Fruit fly (Drosophila melanogaster) whole organism, embryonic: Measurements from ENCODE around the gene CG6790.

Experiments used
- Abd-B ChIP-seq: fragments of 200-800 bp; sonication (Bioruptor generic); optimal IDR thresholded peaks from 2 replicates; lab custom pipeline; 2018; ENCODE audit warnings: missing biosample characterization, mild to moderate bottlenecking, missing genetic modification characterization, moderate library complexity
- CG10267 ChIP-seq: fragments of 200-800 bp; sonication (Bioruptor generic); optimal IDR thresholded peaks from 2 replicates; lab custom pipeline; 2018; ENCODE audit warnings: missing biosample characterization, mild to moderate bottlenecking, missing genetic modification characterization, moderate library complexity
- CG11695 ChIP-seq: fragments of 200-800 bp; sonication (Bioruptor generic); IDR thresholded peaks from 3 replicates; pipeline ENCODE4 v1.3.6; 2022; ENCODE audit warnings: missing biosample characterization, missing genetic modification characterization
- CG12942 ChIP-seq: fragments of 200-800 bp; sonication (Bioruptor generic); optimal IDR thresholded peaks from 3 replicates; lab custom pipeline; 2016; ENCODE audit warnings: missing biosample characterization, missing genetic modification characterization
- CG13123 ChIP-seq: fragments of 200-800 bp; sonication (Bioruptor generic); optimal IDR thresholded peaks from 2 replicates; lab custom pipeline; 2016; ENCODE audit warnings: missing biosample characterization, missing genetic modification characterization
- CG14965 ChIP-seq: fragments of 200-800 bp; sonication (Bioruptor generic); optimal IDR thresholded peaks from 2 replicates; lab custom pipeline; 2016; ENCODE audit warnings: missing biosample characterization, missing genetic modification characterization, borderline replicate concordance
- CG1529 ChIP-seq: fragments of 200-800 bp; sonication (Bioruptor generic); optimal IDR thresholded peaks from 3 replicates; lab custom pipeline; 2018; ENCODE audit warnings: missing biosample characterization, missing genetic modification characterization
- CG1647 ChIP-seq: fragments of 200-800 bp; sonication (Bioruptor generic); optimal IDR thresholded peaks from 3 replicates; lab custom pipeline; 2016; ENCODE audit warnings: missing biosample characterization, missing genetic modification characterization
- CG17186 ChIP-seq: fragments of 200-800 bp; sonication (Bioruptor generic); optimal IDR thresholded peaks from 3 replicates; lab custom pipeline; 2017; ENCODE audit warnings: missing biosample characterization, missing genetic modification reagents, missing genetic modification characterization
- CG17328 ChIP-seq: fragments of 200-800 bp; sonication (Bioruptor generic); IDR thresholded peaks from 2 replicates; pipeline ENCODE4 v1.3.6; 2022; ENCODE audit warnings: missing biosample characterization, missing genetic modification characterization
- CG31365 ChIP-seq: fragments of 200-800 bp; sonication (Bioruptor generic); optimal IDR thresholded peaks from 2 replicates; lab custom pipeline; 2018; ENCODE audit warnings: missing biosample characterization, mild to moderate bottlenecking, missing genetic modification characterization
- CG4404 ChIP-seq: fragments of 200-800 bp; sonication (Bioruptor generic); IDR thresholded peaks from 2 replicates; pipeline ENCODE4 v1.3.6; 2022; ENCODE audit warnings: missing biosample characterization, missing genetic modification characterization
- CG4730 ChIP-seq: fragments of 200-800 bp; sonication (Bioruptor generic); IDR thresholded peaks from 2 replicates; pipeline ENCODE4 v1.3.6; 2022; ENCODE audit warnings: missing biosample characterization, missing genetic modification characterization
- CG4854 ChIP-seq: fragments of 200-800 bp; sonication (Bioruptor generic); optimal IDR thresholded peaks from 2 replicates; lab custom pipeline; 2016; ENCODE audit warnings: missing biosample characterization, missing genetic modification characterization, inconsistent platforms
- CG6254 ChIP-seq: fragments of 200-800 bp; sonication (Bioruptor generic); optimal IDR thresholded peaks from 3 replicates; lab custom pipeline; 2017; ENCODE audit warnings: mild to moderate bottlenecking, missing biosample characterization, missing genetic modification reagents, missing genetic modification characterization
- CG6272 ChIP-seq: fragments of 200-800 bp; sonication (Bioruptor generic); IDR thresholded peaks from 2 replicates; pipeline ENCODE4 v1.3.6; 2022; ENCODE audit warnings: missing biosample characterization, missing genetic modification characterization
- CG6854 ChIP-seq: fragments of 200-800 bp; sonication (Bioruptor generic); optimal IDR thresholded peaks from 3 replicates; lab custom pipeline; 2017; ENCODE audit warnings: missing biosample characterization, mild to moderate bottlenecking, missing genetic modification characterization
- CG7987 ChIP-seq: fragments of 200-800 bp; sonication (Bioruptor generic); optimal IDR thresholded peaks from 2 replicates; lab custom pipeline; 2018; ENCODE audit warnings: missing biosample characterization, mild to moderate bottlenecking, missing genetic modification characterization, moderate library complexity
- CHES-1-like ChIP-seq: fragments of 200-800 bp; sonication (Bioruptor generic); optimal IDR thresholded peaks from 2 replicates; lab custom pipeline; 2016; ENCODE audit warnings: missing biosample characterization, missing genetic modification characterization
- Hr51 ChIP-seq, 2 experiments: fragments of 200-800 bp; sonication (Bioruptor generic); optimal IDR thresholded peaks; 2 replicates in 1 of 2; 3 replicates in 1 of 2; lab custom pipeline; 2016 to 2018; ENCODE audit warnings: missing biosample characterization in 2 of 2, missing genetic modification characterization in 2 of 2, mild to moderate bottlenecking in 1 of 2, moderate library complexity in 1 of 2
- Hr78 ChIP-seq, 2 experiments: fragments of 200-800 bp in 1 of 2; fragments of >200 bp in 1 of 2; sonication (Bioruptor generic) in 1 of 2; optimal IDR thresholded peaks; 2 replicates each; lab custom pipeline; 2017 to 2019; ENCODE audit warnings: missing biosample characterization in 2 of 2, missing genetic modification characterization in 2 of 2, mild to moderate bottlenecking in 1 of 2, moderate library complexity in 1 of 2
- Jarid2 ChIP-seq: fragments of 200-800 bp; sonication (Bioruptor generic); optimal IDR thresholded peaks from 3 replicates; lab custom pipeline; 2017; ENCODE audit warnings: mild to moderate bottlenecking, missing biosample characterization, missing genetic modification reagents, missing genetic modification characterization
- NFAT ChIP-seq: fragments of 200-800 bp; sonication (Bioruptor generic); IDR thresholded peaks from 2 replicates; pipeline ENCODE4 v1.3.6; 2022; ENCODE audit warnings: missing biosample characterization, missing genetic modification characterization
- Oaz ChIP-seq: fragments of 200-800 bp; sonication (Bioruptor generic); IDR thresholded peaks from 2 replicates; pipeline ENCODE4 v1.3.6; 2022; ENCODE audit warnings: missing biosample characterization, missing genetic modification characterization
- Scr ChIP-seq: fragments of 200-800 bp; sonication (Bioruptor generic); IDR thresholded peaks from 2 replicates; pipeline ENCODE4 v1.3.6; 2022; ENCODE audit warnings: missing biosample characterization, missing genetic modification characterization; ENCODE audit not compliant: partially characterized antibody
- Sin3A ChIP-seq: fragments of >200 bp; optimal IDR thresholded peaks from 2 replicates; lab custom pipeline; 2018
- Taf1 ChIP-seq: fragments of 200-800 bp; sonication (Bioruptor generic); IDR thresholded peaks from 2 replicates; pipeline ENCODE4 v1.3.6; 2022; ENCODE audit warnings: missing biosample characterization, missing genetic modification characterization
- Usf ChIP-seq: fragments of 200-800 bp; sonication (Bioruptor generic); optimal IDR thresholded peaks from 2 replicates; lab custom pipeline; 2017; ENCODE audit warnings: missing genotype, missing biosample characterization, missing genetic modification characterization
- al ChIP-seq: fragments of 200-800 bp; sonication (Bioruptor generic); IDR thresholded peaks from 2 replicates; pipeline ENCODE4 v1.3.6; 2022; ENCODE audit warnings: missing biosample characterization, missing genetic modification characterization
- bcd ChIP-seq: fragments of 200-800 bp; sonication (Bioruptor generic); optimal IDR thresholded peaks from 2 replicates; lab custom pipeline; 2017; ENCODE audit warnings: missing biosample characterization, mild to moderate bottlenecking, missing genetic modification characterization
- chif ChIP-seq, 2 experiments: fragments of 200-800 bp; sonication (Bioruptor generic); optimal IDR thresholded peaks; 3 replicates each; lab custom pipeline; 2016; ENCODE audit warnings: missing biosample characterization in 2 of 2, missing genetic modification characterization in 2 of 2
- chinmo ChIP-seq: fragments of 200-800 bp; sonication (Bioruptor generic); IDR thresholded peaks from 4 replicates; pipeline ENCODE4 v1.3.6; 2022; ENCODE audit warnings: missing biosample characterization, missing genetic modification characterization; ENCODE audit not compliant: partially characterized antibody
- crol ChIP-seq: fragments of 200-800 bp; sonication (Bioruptor generic); IDR thresholded peaks from 2 replicates; pipeline ENCODE4 v1.3.6; 2022; ENCODE audit warnings: missing biosample characterization, missing genetic modification characterization
- gcm ChIP-seq: fragments of 200-800 bp; sonication (Bioruptor generic); optimal IDR thresholded peaks from 2 replicates; lab custom pipeline; 2019; ENCODE audit warnings: missing biosample characterization, mild to moderate bottlenecking, missing genetic modification characterization, moderate library complexity
- gcm2 ChIP-seq: fragments of 200-800 bp; sonication (Bioruptor generic); optimal IDR thresholded peaks from 2 replicates; lab custom pipeline; 2016; ENCODE audit warnings: missing biosample characterization, missing genetic modification characterization
- gfzf ChIP-seq: fragments of 200-800 bp; sonication (Bioruptor generic); optimal IDR thresholded peaks from 2 replicates; lab custom pipeline; 2016; ENCODE audit warnings: missing biosample characterization, mild to moderate bottlenecking, missing genetic modification characterization, moderate library complexity
- grau ChIP-seq: fragments of 200-800 bp; optimal IDR thresholded peaks from 3 replicates; lab custom pipeline; 2019; ENCODE audit warnings: missing biosample characterization, mild to moderate bottlenecking, missing genetic modification characterization, moderate library complexity
- insv ChIP-seq, 2 experiments: fragments of 200-800 bp; sonication (Bioruptor generic); optimal IDR thresholded peaks; 3 replicates each; lab custom pipeline; 2016 to 2018; ENCODE audit warnings: missing biosample characterization in 2 of 2, missing genetic modification characterization in 2 of 2
- inv ChIP-seq: fragments of 200-800 bp; sonication (Bioruptor generic); IDR thresholded peaks from 2 replicates; pipeline ENCODE4 v1.3.6; 2022; ENCODE audit warnings: missing biosample characterization, missing genetic modification characterization; ENCODE audit not compliant: partially characterized antibody
- nau ChIP-seq: fragments of 200-800 bp; sonication (Bioruptor generic); optimal IDR thresholded peaks from 3 replicates; lab custom pipeline; 2017; ENCODE audit warnings: missing biosample characterization, mild to moderate bottlenecking, missing genetic modification characterization, missing genetic modification reagents
- pho ChIP-seq: fragments of 200-800 bp; sonication (Bioruptor generic); optimal IDR thresholded peaks from 2 replicates; lab custom pipeline; 2016; ENCODE audit warnings: missing biosample characterization, missing genetic modification characterization
- pnt ChIP-seq: fragments of 200-800 bp; sonication (Bioruptor generic); optimal IDR thresholded peaks from 3 replicates; lab custom pipeline; 2016; ENCODE audit warnings: missing biosample characterization, missing genetic modification characterization
- psq ChIP-seq: fragments of 200-800 bp; sonication (Bioruptor generic); optimal IDR thresholded peaks from 2 replicates; lab custom pipeline; 2017; ENCODE audit warnings: missing biosample characterization, missing genetic modification characterization
- sens-2 ChIP-seq: fragments of 200-800 bp; sonication (Bioruptor generic); IDR thresholded peaks from 2 replicates; pipeline ENCODE4 v1.3.6; 2022; ENCODE audit warnings: missing biosample characterization, missing genetic modification characterization
- shn ChIP-seq: fragments of 200-800 bp; sonication (Bioruptor generic); optimal IDR thresholded peaks from 3 replicates; lab custom pipeline; 2016; ENCODE audit warnings: missing biosample characterization, missing genetic modification characterization
- tna ChIP-seq: fragments of 200-800 bp; sonication (Bioruptor generic); IDR thresholded peaks from 2 replicates; pipeline ENCODE4 v1.3.6; 2022; ENCODE audit warnings: missing biosample characterization, missing genetic modification characterization; ENCODE audit not compliant: partially characterized antibody
- unpg ChIP-seq: fragments of 200-800 bp; sonication (Bioruptor generic); optimal IDR thresholded peaks from 3 replicates; lab custom pipeline; 2018; ENCODE audit warnings: missing biosample characterization, mild to moderate bottlenecking, missing genetic modification characterization, moderate library complexity
- vvl ChIP-seq: fragments of 200-800 bp; sonication (Bioruptor generic); IDR thresholded peaks from 2 replicates; pipeline ENCODE4 v1.3.6; 2022; ENCODE audit warnings: missing biosample characterization, missing genetic modification characterization
- zfh1 ChIP-seq: fragments of 200-800 bp; sonication (Bioruptor generic); IDR thresholded peaks from 3 replicates; pipeline ENCODE4 v1.3.6; 2022; ENCODE audit warnings: missing biosample characterization, missing genetic modification characterization

CG6790 gene

DNA sequence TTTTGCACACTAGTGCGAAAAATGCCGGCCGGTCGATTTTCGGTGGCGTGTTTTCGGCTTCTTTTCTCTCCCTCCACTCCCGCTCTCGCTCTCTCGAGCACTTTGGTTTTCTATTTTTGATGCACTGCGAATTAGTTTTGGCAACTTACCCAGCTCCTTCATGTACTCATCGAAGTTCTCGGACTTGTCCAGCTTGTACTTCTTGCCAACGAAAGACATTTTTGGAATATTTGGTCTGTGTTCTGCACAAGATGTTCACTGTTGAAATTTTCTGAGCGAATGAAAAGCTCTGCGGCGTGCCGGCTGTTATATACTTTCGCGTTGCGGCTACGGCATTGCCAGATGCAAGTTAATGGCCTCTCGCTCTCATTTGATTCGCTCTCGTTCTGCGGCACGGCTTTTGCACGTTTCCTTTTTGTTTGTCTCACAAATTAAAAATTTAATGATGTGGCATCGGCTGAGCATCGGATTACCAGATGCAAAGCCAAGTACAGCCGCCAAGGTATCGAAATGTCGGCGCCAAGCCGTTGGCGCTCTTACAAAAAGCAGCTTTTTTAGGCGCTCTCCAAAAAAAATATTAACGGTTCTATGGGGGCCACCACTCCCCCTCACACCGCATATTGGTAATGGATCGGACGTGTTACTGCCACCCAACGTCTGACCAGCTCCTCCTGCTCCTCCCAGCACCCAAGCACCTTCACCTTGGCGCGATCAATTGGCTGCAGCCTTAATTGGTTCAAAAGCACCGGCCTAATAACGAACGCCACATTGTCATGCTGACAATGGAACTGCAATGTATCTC lies 11.6 kb downstream of the CG6790 start, which contains the start of the genes fabp and sea (continued):
- 0 out of 2 replicates have a peak, but pooled peaks have one; percentile 10 for TF ChIP-seq sens-2
- no peak for TF ChIP-seq CG12942 (GFP tag; lab: Kevin White, UChicago)
- no peak for TF ChIP-seq al (GFP tag; lab: Robert Waterston, UW)
- TF ChIP-seq crol (GFP tag; lab: Robert Waterston, UW), result peak; percentile 64
- TF ChIP-seq zfh1 (GFP tag; lab: Robert Waterston, UW), result no peak
- TF ChIP-seq CHES-1-like, result no peak
- no peak for TF ChIP-seq Sin3A (lab: Kevin White, UChicago)
- TF ChIP-seq unpg, result no peak
- no peak for TF ChIP-seq gcm2 (GFP tag; lab: Kevin White, UChicago)
- no peak for TF ChIP-seq shn (GFP tag; lab: Kevin White, UChicago)
- no peak for TF ChIP-seq CG11695
- TF ChIP-seq CG1647 (GFP tag; lab: Kevin White, UChicago), result no peak
- no peak for TF ChIP-seq CG6272 (GFP tag; lab: Robert Waterston, UW)
- TF ChIP-seq NFAT (GFP tag; lab: Robert Waterston, UW), result no peak
- no peak for TF ChIP-seq CG6254 (GFP tag; lab: Kevin White, UChicago)
- TF ChIP-seq inv (GFP tag; lab: Robert Waterston, UW), result no peak
- TF ChIP-seq tna (GFP tag; lab: Robert Waterston, UW), result no peak
- no peak for TF ChIP-seq Hr51 (GFP tag; optimal IDR thresholded peaks at IDR 0.05; lab: Kevin White, UChicago)
- no peak for TF ChIP-seq CG6854 (GFP tag; lab: Kevin White, UChicago)
- no peak for TF ChIP-seq CG13123 (GFP tag; lab: Kevin White, UChicago)
- peak; percentile 17 for TF ChIP-seq grau (tag; lab: Kevin White, UChicago)
- no peak for TF ChIP-seq insv (GFP tag; optimal IDR thresholded peaks at IDR 0.05; lab: Kevin White, UChicago)
- 0 out of 2 replicates have a peak, but pooled peaks have one; percentile 17 for TF ChIP-seq CG17328 (GFP tag; lab: Robert Waterston, UW)
- TF ChIP-seq Oaz (GFP tag; lab: Robert Waterston, UW), result no peak
- no peak for TF ChIP-seq Scr (GFP tag; lab: Robert Waterston, UW)
- no peak for TF ChIP-seq CG14965 (GFP tag; lab: Kevin White, UChicago)
- TF ChIP-seq gcm (GFP tag; lab: Kevin White, UChicago), result no peak
- TF ChIP-seq Usf (GFP tag; lab: Kevin White, UChicago), result no peak
- TF ChIP-seq psq (GFP tag; lab: Kevin White, UChicago), result no peak
- TF ChIP-seq gfzf, result no peak
- no peak for TF ChIP-seq CG4404 (GFP tag; lab: Robert Waterston, UW)
- no peak for TF ChIP-seq Abd-B (GFP tag; lab: Kevin White, UChicago)
- TF ChIP-seq pnt (GFP tag; lab: Kevin White, UChicago), result no peak
- TF ChIP-seq CG7987 (GFP tag; lab: Kevin White, UChicago), result no peak
- TF ChIP-seq Hr78 (GFP tag; optimal IDR thresholded peaks at IDR 0.05; lab: Kevin White, UChicago), result no peak
- peak; percentile 75; the same call in 2 of the 4 replicates for TF ChIP-seq chinmo (GFP tag; lab: Robert Waterston, UW)
- TF ChIP-seq Jarid2 (GFP tag; lab: Kevin White, UChicago), result peak; percentile 80
- TF ChIP-seq CG31365 (tag; lab: Kevin White, UChicago), result no peak
- no peak for TF ChIP-seq Taf1 (GFP tag; lab: Robert Waterston, UW)
- no peak for TF ChIP-seq pho
- TF ChIP-seq nau (GFP tag; lab: Kevin White, UChicago), result no peak
- no peak for TF ChIP-seq chif (GFP tag; optimal IDR thresholded peaks at IDR 0.05; lab: Kevin White, UChicago)
- no peak for TF ChIP-seq vvl (GFP tag; lab: Robert Waterston, UW)
- TF ChIP-seq CG17186 (GFP tag; lab: Kevin White, UChicago), result no peak
- TF ChIP-seq CG4730 (GFP tag; lab: Robert Waterston, UW), result no peak
- TF ChIP-seq CG10267, result no peak
- TF ChIP-seq bcd (GFP tag; lab: Kevin White, UChicago), result no peak
- no peak for TF ChIP-seq CG1529 (GFP tag; lab: Kevin White, UChicago)
- no peak for TF ChIP-seq CG4854 (GFP tag; lab: Kevin White, UChicago)
